Worm (Caenorhabditis elegans) whole organism, early embryonic: Measurements from ENCODE around the gene Y43B11AL.1.

Experiments used
- F13C5.2 ChIP-seq: sonication (generic microtip); optimal IDR thresholded peaks from 2 replicates; lab custom pipeline; 2017; ENCODE audit warnings: mild to moderate bottlenecking, missing genetic modification characterization, inconsistent platforms, missing compliant biosample characterization
- ama-1 ChIP-seq: fragments of 150-350 bp; optimal IDR thresholded peaks from 2 replicates; lab custom pipeline; 2014
- ceh-36 ChIP-seq: sonication (generic microtip); optimal IDR thresholded peaks from 2 replicates; lab custom pipeline; 2016; ENCODE audit warnings: missing genetic modification characterization, inconsistent platforms, missing compliant biosample characterization
- flt-1 ChIP-seq: fragments of 200-800 bp; sonication (Bioruptor generic); IDR thresholded peaks from 2 replicates; pipeline ENCODE4 v1.3.6; 2022; ENCODE audit warnings: missing genetic modification characterization, missing compliant biosample characterization
- pes-1 ChIP-seq: fragments of 200-800 bp; sonication (Bioruptor generic); IDR thresholded peaks from 2 replicates; pipeline ENCODE4 v1.3.6; 2022; ENCODE audit warnings: missing genetic modification reagents, missing genetic modification characterization, missing compliant biosample characterization
- tbx-11 ChIP-seq: fragments of 200-800 bp; sonication (Bioruptor generic); IDR thresholded peaks from 2 replicates; pipeline ENCODE4 v1.3.6; 2022; ENCODE audit warnings: missing genetic modification characterization, missing compliant biosample characterization

ce11 chrIV:7044552-7045139 lies 20.5 kb upstream of the Y43B11AL.1 start, which contains the start of gene tin-9.1:
- TF ChIP-seq ama-1: no peak
- no peak for TF ChIP-seq flt-1 (GFP tag; lab: Robert Waterston, UW)
- TF ChIP-seq tbx-11 (GFP tag; lab: Robert Waterston, UW): no peak
- no peak for TF ChIP-seq F13C5.2
- no peak for TF ChIP-seq pes-1 (GFP tag; lab: Robert Waterston, UW)
- TF ChIP-seq ceh-36 (tag; lab: Kevin White, UChicago): no peak
